Worm (Caenorhabditis elegans): Measurements from ENCODE around the gene tcc-1.

DNA sequence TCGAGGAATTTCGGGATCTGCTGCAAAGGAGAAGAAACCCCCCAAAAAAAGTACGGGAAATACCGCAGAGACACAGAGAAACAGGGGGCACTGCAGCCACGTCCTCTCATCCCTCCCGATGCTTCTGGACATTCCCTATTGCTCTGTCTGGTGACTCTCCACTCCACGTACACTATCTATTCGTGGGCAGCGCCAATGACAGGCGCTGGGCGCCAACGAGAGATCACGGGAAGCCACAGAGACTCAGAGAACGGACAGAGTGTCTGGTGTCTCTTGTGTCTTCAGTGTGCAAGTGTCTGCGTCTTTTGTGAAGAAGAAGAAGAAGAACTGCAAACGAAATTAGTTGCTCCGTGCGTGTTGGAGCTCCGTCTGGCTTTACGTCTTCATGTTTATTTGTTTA, 2.1 kb upstream of the tcc-1 start:
- TF ChIP-seq egl-13 (tag; optimal IDR thresholded peaks at IDR 0.05) (peak; percentile 81), nhr-12 (tag; optimal IDR thresholded peaks at IDR 0.05) (no peak), lir-3 (tag; optimal IDR thresholded peaks at IDR 0.05; ENCODE audit: poor library complexity) (no peak), skn-1 (tag; optimal IDR thresholded peaks at IDR 0.05) (no peak), ztf-11 (tag; optimal IDR thresholded peaks at IDR 0.05) (peak in 1 of 2 experiments; percentile 44), aly-2 (tag; optimal IDR thresholded peaks at IDR 0.05) (no peak), egl-27 (tag; optimal IDR thresholded peaks at IDR 0.05) (peak; percentile 35 to 86), jun-1 (tag; optimal IDR thresholded peaks at IDR 0.05) (peak; percentile 24)

Measured in whole organism, L1 larva.